Fruit fly (Drosophila melanogaster): Measurements from ENCODE around the gene CG14304.

CG14304 gene

DNA sequence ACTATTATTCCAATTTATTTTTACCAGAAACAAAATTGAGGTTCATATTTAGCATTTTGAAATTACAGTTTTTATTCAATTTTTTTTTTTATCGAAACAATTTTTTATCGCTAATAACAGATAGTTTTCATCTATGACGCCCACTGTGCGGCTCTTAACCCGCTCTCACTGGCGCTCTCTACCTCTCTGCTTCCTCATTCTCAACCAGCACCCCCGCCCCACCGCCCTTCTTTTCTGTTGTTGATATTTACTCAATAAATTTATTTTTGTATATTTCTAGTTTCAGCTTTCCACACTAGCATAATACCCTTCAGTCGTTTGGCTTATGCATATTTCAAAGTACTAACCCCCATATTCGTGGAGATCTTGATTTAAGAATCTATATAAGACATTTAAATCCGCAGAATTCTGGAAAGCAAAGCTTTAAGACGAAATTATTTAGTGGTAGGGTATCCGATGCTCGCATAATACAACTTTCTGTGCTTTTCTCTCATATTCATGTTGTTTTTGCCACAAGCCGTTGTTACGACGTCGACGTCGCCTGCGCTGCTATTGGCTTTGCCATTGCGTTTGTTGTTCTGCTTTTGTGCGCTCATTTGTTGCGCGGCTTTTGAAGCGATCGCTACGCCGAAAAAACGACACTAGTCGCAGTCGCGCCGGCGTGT is 37.1 kb downstream of the CG14304 start (continued):
- TF ChIP-seq Ravus (GFP tag; IDR thresholded peaks at IDR 0.05) = peak; percentile 84
- TF ChIP-seq seq (GFP tag; IDR thresholded peaks at IDR 0.05) = peak; percentile 97
- peak; percentile 96 for TF ChIP-seq CG10654 (GFP tag; optimal IDR thresholded peaks at IDR 0.05)
- peak; percentile 97 for TF ChIP-seq ems (GFP tag; optimal IDR thresholded peaks at IDR 0.05)
- peak; percentile 97 for TF ChIP-seq CG13775 (GFP tag; optimal IDR thresholded peaks at IDR 0.05)
- peak; percentile 92 for TF ChIP-seq CG9215 (GFP tag; IDR thresholded peaks at IDR 0.05)
- peak; percentile 89 for TF ChIP-seq wdn (GFP tag; IDR thresholded peaks at IDR 0.05)
- TF ChIP-seq scrt (GFP tag; optimal IDR thresholded peaks at IDR 0.05) = peak; percentile 93
- peak; percentile 92 for TF ChIP-seq fu2 (GFP tag; optimal IDR thresholded peaks at IDR 0.05)
- TF ChIP-seq CG8388 (GFP tag; optimal IDR thresholded peaks at IDR 0.05) = peak; percentile 95
- TF ChIP-seq yki (optimal IDR thresholded peaks at IDR 0.05) = no peak
- TF ChIP-seq Oli (tag; optimal IDR thresholded peaks at IDR 0.05) = peak; percentile 98
- TF ChIP-seq CG6765 (GFP tag; optimal IDR thresholded peaks at IDR 0.05) = peak; percentile 77
- TF ChIP-seq CG8478 (optimal IDR thresholded peaks at IDR 0.05) = no peak
- peak; percentile 94 for TF ChIP-seq jing (GFP tag; optimal IDR thresholded peaks at IDR 0.05)
- TF ChIP-seq CG8765 (GFP tag; IDR thresholded peaks at IDR 0.05) = peak; percentile 76
- TF ChIP-seq zfh1 (GFP tag; IDR thresholded peaks at IDR 0.05) = peak; percentile 94
- peak; percentile 85 for TF ChIP-seq CG18011 (GFP tag; optimal IDR thresholded peaks at IDR 0.05)
- TF ChIP-seq vvl (GFP tag; IDR thresholded peaks at IDR 0.05) = peak; percentile 98
- TF ChIP-seq lola (GFP tag; optimal IDR thresholded peaks at IDR 0.05) = peak in 1 of 3 experiments; percentile 97
- TF ChIP-seq az2 (GFP tag; optimal IDR thresholded peaks at IDR 0.05) = peak; percentile 97
- peak; percentile 97 for TF ChIP-seq NC2β (GFP tag; optimal IDR thresholded peaks at IDR 0.05)
- peak; percentile 89 for TF ChIP-seq CG8281 (tag; optimal IDR thresholded peaks at IDR 0.05)
- TF ChIP-seq oc (tag; optimal IDR thresholded peaks at IDR 0.05) = peak; percentile 98
- TF ChIP-seq wor (GFP tag; IDR thresholded peaks at IDR 0.05) = peak; percentile 88
- peak; percentile 89 for TF ChIP-seq btn (GFP tag; optimal IDR thresholded peaks at IDR 0.05)
- peak; percentile 97 for TF ChIP-seq CG17359 (tag; optimal IDR thresholded peaks at IDR 0.05)
- peak; percentile 96 for TF ChIP-seq lmd (GFP tag; IDR thresholded peaks at IDR 0.05)
- TF ChIP-seq CG12769 (tag; optimal IDR thresholded peaks at IDR 0.05) = peak; percentile 97
- TF ChIP-seq Ptx1 (GFP tag; IDR thresholded peaks at IDR 0.05) = peak; percentile 95
- peak; percentile 97 for TF ChIP-seq chn (GFP tag; optimal IDR thresholded peaks at IDR 0.05)
- TF ChIP-seq abd-A (tag; optimal IDR thresholded peaks at IDR 0.05) = peak; percentile 98
- peak; percentile 43 for TF ChIP-seq stwl (tag; optimal IDR thresholded peaks at IDR 0.05)
- peak; percentile 95 for TF ChIP-seq H15 (GFP tag; IDR thresholded peaks at IDR 0.05)
- peak; percentile 93 for TF ChIP-seq shn (GFP tag; optimal IDR thresholded peaks at IDR 0.05)
- peak; percentile 34; the same call in 1 of the 2 replicates for TF ChIP-seq CG13287 (GFP tag; IDR thresholded peaks at IDR 0.05; ENCODE audit: partially characterized antibody)
- TF ChIP-seq Lim3 (GFP tag; IDR thresholded peaks at IDR 0.05) = peak; percentile 67
- peak; percentile 84 for TF ChIP-seq sim (GFP tag; IDR thresholded peaks at IDR 0.05)
- TF ChIP-seq al (GFP tag; IDR thresholded peaks at IDR 0.05) = peak; percentile 94
- TF ChIP-seq gcm (GFP tag; optimal IDR thresholded peaks at IDR 0.05) = peak; percentile 96
- peak; percentile 86 for TF ChIP-seq CG31365 (tag; optimal IDR thresholded peaks at IDR 0.05)
- peak; percentile 90 for TF ChIP-seq ssp (GFP tag; IDR thresholded peaks at IDR 0.05)
- TF ChIP-seq Meics (GFP tag; optimal IDR thresholded peaks at IDR 0.05) = peak; percentile 97
- peak; percentile 97 for TF ChIP-seq CG4424 (GFP tag; optimal IDR thresholded peaks at IDR 0.05)
- TF ChIP-seq CG2129 (GFP tag; IDR thresholded peaks at IDR 0.05; ENCODE audit: partially characterized antibody) = no peak
- no peak for TF ChIP-seq tna (GFP tag; IDR thresholded peaks at IDR 0.05; ENCODE audit: partially characterized antibody)
- TF ChIP-seq Dek (tag; optimal IDR thresholded peaks at IDR 0.05) = peak; percentile 95
- TF ChIP-seq CG3163 (GFP tag; optimal IDR thresholded peaks at IDR 0.05) = peak; percentile 83
- peak; percentile 96 for TF ChIP-seq phol (tag; optimal IDR thresholded peaks at IDR 0.05)
- peak; percentile 94 for TF ChIP-seq twi (tag; optimal IDR thresholded peaks at IDR 0.05)
